Worm (Caenorhabditis elegans): ENCODE data around the gene ddo-3.

ddo-3 gene

DNA sequence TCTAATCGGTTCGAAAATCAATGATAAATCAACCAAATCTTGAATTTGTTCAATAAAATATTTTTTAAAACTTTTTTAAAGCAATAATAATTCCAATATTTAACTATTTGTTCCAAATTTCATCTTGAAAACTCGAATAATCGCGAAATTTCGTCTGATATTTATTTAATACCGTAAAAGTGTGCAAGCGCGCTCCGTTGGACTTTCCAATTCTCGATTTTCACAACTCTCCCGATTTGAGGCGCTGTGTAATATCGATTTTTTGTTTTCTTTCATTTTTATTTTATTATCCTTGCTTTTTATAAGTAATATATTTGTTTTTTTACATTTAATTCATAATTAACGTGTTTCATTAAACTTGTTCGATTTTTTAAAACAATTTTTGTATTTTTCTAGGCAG, 40.2 kb downstream of the ddo-3 start:
- peak; percentile 82 for TF ChIP-seq lin-38 (GFP tag; IDR thresholded peaks at IDR 0.05)

DNA sequence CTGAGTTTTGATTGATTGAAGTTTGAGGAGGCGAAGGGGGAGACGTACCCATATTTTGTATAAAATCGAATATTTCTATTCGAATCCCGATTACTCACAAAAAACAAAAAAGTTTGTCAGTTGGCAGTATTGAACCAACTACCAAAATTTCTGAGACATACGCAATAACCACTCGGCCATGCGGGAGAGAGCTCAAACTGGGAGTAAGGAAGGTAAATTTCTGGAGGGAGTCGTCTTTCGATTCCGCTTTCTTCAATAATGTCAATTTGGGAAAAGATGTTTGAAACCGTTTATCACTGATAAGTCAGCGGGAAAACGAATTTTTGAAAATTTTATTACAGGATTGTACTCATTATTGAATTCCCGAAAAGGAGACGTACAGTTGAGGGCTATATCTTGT, 41.1 kb downstream of the ddo-3 start:
- TF ChIP-seq dmd-8 (GFP tag; IDR thresholded peaks at IDR 0.05) (0 out of 2 replicates have a peak, but pooled peaks have one; percentile 59), vab-7 (GFP tag; IDR thresholded peaks at IDR 0.05) (peak; percentile 44; the same call in 1 of the 2 replicates), lin-38 (GFP tag; IDR thresholded peaks at IDR 0.05) (peak; percentile 70), madf-5 (GFP tag; IDR thresholded peaks at IDR 0.05) (0 out of 4 replicates have a peak, but pooled peaks of 1 of the 2 experiments have one; percentile 53), arid-1 (GFP tag; conservative IDR thresholded peaks at IDR 0.05) (0 out of 2 replicates have a peak, but pooled peaks have one; percentile 23), Y105C5A.15 (GFP tag; IDR thresholded peaks at IDR 0.05) (0 out of 2 replicates have a peak, but pooled peaks have one; percentile 51)

Data from whole organism, L4 larva.